Fruit fly (Drosophila melanogaster) whole organism, embryonic: ENCODE results near the gene Agpat4.

Experiments
- Blimp-1 ChIP-seq: fragments of 200-800 bp; sonication (Bioruptor generic); optimal IDR thresholded peaks from 3 replicates; lab custom pipeline; 2018; ENCODE audit warnings: missing biosample characterization, missing genetic modification characterization, mild to moderate bottlenecking, moderate library complexity, missing genetic modification reagents
- CG10147 ChIP-seq: fragments of 200-800 bp; sonication (Bioruptor generic); optimal IDR thresholded peaks from 2 replicates; lab custom pipeline; 2019; ENCODE audit warnings: missing biosample characterization, mild to moderate bottlenecking, missing genetic modification characterization, moderate library complexity
- CG10654 ChIP-seq: fragments of 200-800 bp; sonication (Bioruptor generic); optimal IDR thresholded peaks from 2 replicates; lab custom pipeline; 2016; ENCODE audit warnings: missing biosample characterization, missing genetic modification characterization
- CG11093 ChIP-seq: fragments of 200-800 bp; sonication (Bioruptor generic); IDR thresholded peaks from 3 replicates; pipeline ENCODE4 v1.3.6; 2022; ENCODE audit warnings: missing biosample characterization, missing genetic modification characterization
- CG11456 ChIP-seq: fragments of 200-800 bp; sonication (Bioruptor generic); IDR thresholded peaks from 3 replicates; pipeline ENCODE4 v1.3.6; 2022; ENCODE audit warnings: missing biosample characterization, missing genetic modification characterization
- CG11696 ChIP-seq: fragments of 200-800 bp; sonication (Bioruptor generic); IDR thresholded peaks from 2 replicates; pipeline ENCODE4 v1.3.6; 2022; ENCODE audit warnings: missing biosample characterization, missing genetic modification characterization
- CG12071 ChIP-seq: fragments of 200-800 bp; sonication (Bioruptor generic); optimal IDR thresholded peaks from 3 replicates; lab custom pipeline; 2018; ENCODE audit warnings: missing biosample characterization, mild to moderate bottlenecking, missing genetic modification characterization
- CG1233 ChIP-seq: fragments of 200-800 bp; sonication (Bioruptor generic); optimal IDR thresholded peaks from 4 replicates; lab custom pipeline; 2018; ENCODE audit warnings: missing biosample characterization, mild to moderate bottlenecking, missing genetic modification characterization
- CG13296 ChIP-seq: fragments of 200-800 bp; sonication (Bioruptor generic); optimal IDR thresholded peaks from 3 replicates; lab custom pipeline; 2018; ENCODE audit warnings: missing biosample characterization, mild to moderate bottlenecking, missing genetic modification characterization
- CG13894 ChIP-seq: fragments of 200-800 bp; sonication (Bioruptor generic); optimal IDR thresholded peaks from 3 replicates; lab custom pipeline; 2018; ENCODE audit warnings: missing biosample characterization, mild to moderate bottlenecking, missing genetic modification characterization, moderate library complexity
- CG15479 ChIP-seq: fragments of 200-800 bp; sonication (Bioruptor generic); optimal IDR thresholded peaks from 3 replicates; lab custom pipeline; 2019; ENCODE audit warnings: missing biosample characterization, mild to moderate bottlenecking, missing genetic modification characterization, moderate library complexity
- CG15514 ChIP-seq: fragments of 200-800 bp; sonication (Bioruptor generic); optimal IDR thresholded peaks from 3 replicates; lab custom pipeline; 2017; ENCODE audit warnings: missing biosample characterization, missing genetic modification characterization, mild to moderate bottlenecking, moderate library complexity, missing genetic modification reagents
- CG1647 ChIP-seq: fragments of 200-800 bp; sonication (Bioruptor generic); optimal IDR thresholded peaks from 3 replicates; lab custom pipeline; 2016; ENCODE audit warnings: missing biosample characterization, missing genetic modification characterization
- CG30020 ChIP-seq: fragments of 200-800 bp; optimal IDR thresholded peaks from 2 replicates; lab custom pipeline; 2019; ENCODE audit warnings: missing biosample characterization, mild to moderate bottlenecking, missing genetic modification characterization, moderate library complexity
- CG30403 ChIP-seq: fragments of 200-800 bp; sonication (Bioruptor generic); optimal IDR thresholded peaks from 3 replicates; lab custom pipeline; 2016; ENCODE audit warnings: missing biosample characterization, missing genetic modification characterization
- CG3995 ChIP-seq: fragments of 200-800 bp; sonication (Bioruptor generic); optimal IDR thresholded peaks from 3 replicates; lab custom pipeline; 2016; ENCODE audit warnings: missing biosample characterization, missing genetic modification characterization
- CG4328 ChIP-seq: fragments of 200-800 bp; sonication (Bioruptor generic); optimal IDR thresholded peaks from 3 replicates; lab custom pipeline; 2017; ENCODE audit warnings: missing biosample characterization, missing genetic modification reagents, missing genetic modification characterization
- CG6175 ChIP-seq: fragments of 200-800 bp; sonication (Bioruptor generic); IDR thresholded peaks from 3 replicates; pipeline ENCODE4 v1.3.6; 2022; ENCODE audit warnings: missing biosample characterization, missing genetic modification characterization
- CG6683 ChIP-seq: fragments of 200-800 bp; sonication (Bioruptor generic); optimal IDR thresholded peaks from 2 replicates; lab custom pipeline; 2017; ENCODE audit warnings: missing biosample characterization, mild to moderate bottlenecking, missing genetic modification characterization, missing genetic modification reagents
- CG7839 ChIP-seq: fragments of 200-800 bp; sonication (Bioruptor generic); optimal IDR thresholded peaks from 3 replicates; lab custom pipeline; 2018; ENCODE audit warnings: missing biosample characterization, mild to moderate bottlenecking, missing genetic modification characterization, moderate library complexity
- CG8089 ChIP-seq: fragments of 200-800 bp; sonication (Bioruptor generic); optimal IDR thresholded peaks from 3 replicates; lab custom pipeline; 2016; ENCODE audit warnings: missing biosample characterization, missing genetic modification characterization
- CG9609 ChIP-seq: fragments of 200-800 bp; sonication (Bioruptor generic); optimal IDR thresholded peaks from 3 replicates; lab custom pipeline; 2016; ENCODE audit warnings: missing biosample characterization, missing genetic modification characterization
- Chrac-16 ChIP-seq: fragments of 200-800 bp; sonication (Bioruptor generic); optimal IDR thresholded peaks from 3 replicates; lab custom pipeline; 2016; ENCODE audit warnings: missing biosample characterization, missing genetic modification characterization
- ERR ChIP-seq: fragments of 200-800 bp; sonication (Bioruptor generic); optimal IDR thresholded peaks from 2 replicates; lab custom pipeline; 2016; ENCODE audit warnings: missing biosample characterization, missing genetic modification characterization
- Ets65A ChIP-seq: fragments of 200-800 bp; sonication (Bioruptor generic); peaks from one replicate; lab custom pipeline; 2016; ENCODE audit warnings: missing biosample characterization, missing genetic modification characterization
- Hr78 ChIP-seq, 2 experiments: fragments of 200-800 bp in 1 of 2; fragments of >200 bp in 1 of 2; sonication (Bioruptor generic) in 1 of 2; optimal IDR thresholded peaks; 2 replicates each; lab custom pipeline; 2017 to 2019; ENCODE audit warnings: missing biosample characterization in 2 of 2, missing genetic modification characterization in 2 of 2, mild to moderate bottlenecking in 1 of 2, moderate library complexity in 1 of 2
- MESR4 ChIP-seq: fragments of 200-800 bp; sonication (Bioruptor generic); optimal IDR thresholded peaks from 2 replicates; lab custom pipeline; 2018; ENCODE audit warnings: missing biosample characterization, mild to moderate bottlenecking, missing genetic modification characterization, moderate library complexity
- Mad ChIP-seq: fragments of 200-800 bp; sonication (Bioruptor generic); optimal IDR thresholded peaks from 2 replicates; lab custom pipeline; 2016; ENCODE audit warnings: missing biosample characterization, missing genetic modification characterization
- NC2β ChIP-seq: fragments of 200-800 bp; sonication (Bioruptor generic); optimal IDR thresholded peaks from 2 replicates; lab custom pipeline; 2016; ENCODE audit warnings: missing biosample characterization, missing genetic modification characterization
- Six4 ChIP-seq: fragments of 200-800 bp; sonication (Bioruptor generic); optimal IDR thresholded peaks from 2 replicates; lab custom pipeline; 2016; ENCODE audit warnings: missing biosample characterization, missing genetic modification characterization
- Spps ChIP-seq: fragments of 200-800 bp; sonication (Bioruptor generic); optimal IDR thresholded peaks from 2 replicates; lab custom pipeline; 2018; ENCODE audit warnings: missing biosample characterization, mild to moderate bottlenecking, missing genetic modification characterization
- al ChIP-seq: fragments of 200-800 bp; sonication (Bioruptor generic); IDR thresholded peaks from 2 replicates; pipeline ENCODE4 v1.3.6; 2022; ENCODE audit warnings: missing biosample characterization, missing genetic modification characterization
- ase ChIP-seq: fragments of 200-800 bp; sonication (Bioruptor generic); IDR thresholded peaks from 3 replicates; pipeline ENCODE4 v1.3.6; 2022; ENCODE audit warnings: missing biosample characterization, missing genetic modification characterization
- cad ChIP-seq: fragments of >200 bp; optimal IDR thresholded peaks from 2 replicates; lab custom pipeline; 2017; ENCODE audit warnings: missing biosample characterization, missing genetic modification characterization
- chm ChIP-seq: fragments of 200-800 bp; sonication (Bioruptor generic); IDR thresholded peaks from 2 replicates; pipeline ENCODE4 v1.3.6; 2022; ENCODE audit warnings: missing biosample characterization, missing genetic modification characterization
- dysf ChIP-seq: fragments of 200-800 bp; sonication (Bioruptor generic); IDR thresholded peaks from 3 replicates; pipeline ENCODE4 v1.3.6; 2022; ENCODE audit warnings: missing biosample characterization, missing genetic modification characterization
- ewg ChIP-seq: fragments of 200-800 bp; sonication (Bioruptor generic); optimal IDR thresholded peaks from 3 replicates; lab custom pipeline; 2017; ENCODE audit warnings: mild to moderate bottlenecking, missing biosample characterization, missing genetic modification reagents, missing genetic modification characterization
- eyg ChIP-seq: fragments of 200-800 bp; sonication (Bioruptor generic); optimal IDR thresholded peaks from 3 replicates; lab custom pipeline; 2016; ENCODE audit warnings: missing biosample characterization, missing genetic modification characterization
- fd96Cb ChIP-seq: fragments of 200-800 bp; sonication (Bioruptor generic); optimal IDR thresholded peaks from 2 replicates; lab custom pipeline; 2018; ENCODE audit warnings: missing biosample characterization, mild to moderate bottlenecking, missing genetic modification characterization, moderate library complexity
- grau ChIP-seq: fragments of 200-800 bp; optimal IDR thresholded peaks from 3 replicates; lab custom pipeline; 2019; ENCODE audit warnings: missing biosample characterization, mild to moderate bottlenecking, missing genetic modification characterization, moderate library complexity
- lola ChIP-seq, 3 experiments: fragments of >200 bp in 2 of 3; fragments of 200-800 bp in 1 of 3; sonication (Bioruptor generic) in 1 of 3; optimal IDR thresholded peaks; 2 replicates each; lab custom pipeline; 2017 to 2019; ENCODE audit warnings: missing biosample characterization in 3 of 3, missing genetic modification characterization in 3 of 3, mild to moderate bottlenecking in 1 of 3, moderate library complexity in 1 of 3
- pan ChIP-seq, 4 experiments: fragments of >200 bp in 3 of 4; fragments of 200-800 bp in 1 of 4; sonication (Bioruptor generic) in 1 of 4; optimal IDR thresholded peaks in 3 of 4; IDR thresholded peaks in 1 of 4; 2 replicates each; pipeline versions ENCODE4 v1.3.6 to Lab custom; 2017 to 2022; ENCODE audit warnings: missing biosample characterization in 2 of 4, missing genetic modification characterization in 2 of 4, mixed read lengths in 1 of 4
- phol ChIP-seq: fragments of 200-800 bp; sonication (Bioruptor generic); optimal IDR thresholded peaks from 3 replicates; lab custom pipeline; 2018; ENCODE audit warnings: missing biosample characterization, mild to moderate bottlenecking, missing genetic modification characterization, moderate library complexity
- prd ChIP-seq, 3 experiments: fragments of >200 bp in 2 of 3; fragments of 200-800 bp in 1 of 3; sonication (Bioruptor generic) in 1 of 3; optimal IDR thresholded peaks in 2 of 3; IDR thresholded peaks in 1 of 3; 2 replicates in 2 of 3; 3 replicates in 1 of 3; pipeline versions ENCODE4 v1.3.6 to Lab custom; 2017 to 2022; ENCODE audit warnings: missing biosample characterization in 1 of 3, missing genetic modification characterization in 1 of 3
- sc ChIP-seq, 3 experiments: fragments of >200 bp in 2 of 3; fragments of 200-800 bp in 1 of 3; sonication (Bioruptor generic) in 1 of 3; optimal IDR thresholded peaks; 2 replicates in 2 of 3; 3 replicates in 1 of 3; lab custom pipeline; 2017; ENCODE audit warnings: mild to moderate bottlenecking in 1 of 3, missing biosample characterization in 1 of 3, missing genetic modification characterization in 1 of 3, missing genetic modification reagents in 1 of 3
- seq ChIP-seq: fragments of 200-800 bp; sonication (Bioruptor generic); IDR thresholded peaks from 2 replicates; pipeline ENCODE4 v1.3.6; 2022; ENCODE audit warnings: missing biosample characterization, missing genetic modification characterization
- shn ChIP-seq: fragments of 200-800 bp; sonication (Bioruptor generic); optimal IDR thresholded peaks from 3 replicates; lab custom pipeline; 2016; ENCODE audit warnings: missing biosample characterization, missing genetic modification characterization
- vnd ChIP-seq: fragments of 200-800 bp; sonication (Bioruptor generic); IDR thresholded peaks from 3 replicates; pipeline ENCODE4 v1.3.6; 2022; ENCODE audit warnings: missing biosample characterization, missing genetic modification characterization; ENCODE audit not compliant: partially characterized antibody

The Agpat4 gene

dm6 chr3L:16380770-16381169 lies 600 bp downstream of the Agpat4 start (continued):
- TF ChIP-seq CG6175 (GFP tag; lab: Robert Waterston, UW) (no peak), lola (GFP tag; optimal IDR thresholded peaks at IDR 0.05; lab: Kevin White, UChicago) (peak in 1 of 3 experiments; percentile 59), CG30403 (GFP tag; lab: Kevin White, UChicago) (peak; percentile 71), al (GFP tag; lab: Robert Waterston, UW) (peak; percentile 58), eyg (GFP tag; lab: Kevin White, UChicago) (peak; percentile 28), phol (tag; lab: Kevin White, UChicago) (peak; percentile 61), CG15479 (GFP tag; lab: Kevin White, UChicago) (peak; percentile 20), CG7839 (tag; lab: Kevin White, UChicago) (peak; percentile 78), CG1647 (GFP tag; lab: Kevin White, UChicago) (peak; percentile 18), Ets65A (GFP tag; lab: Kevin White, UChicago) (peak; percentile 61), Blimp-1 (GFP tag; lab: Kevin White, UChicago) (peak; percentile 73), CG13894 (tag; lab: Kevin White, UChicago) (peak; percentile 38), CG8089 (GFP tag; lab: Kevin White, UChicago) (peak; percentile 58), Mad (GFP tag; lab: Kevin White, UChicago) (no peak), CG11456 (GFP tag; lab: Robert Waterston, UW) (no peak), CG1233 (GFP tag; lab: Kevin White, UChicago) (peak; percentile 48), shn (GFP tag; lab: Kevin White, UChicago) (peak; percentile 42), Hr78 (GFP tag; optimal IDR thresholded peaks at IDR 0.05; lab: Kevin White, UChicago) (peak in 1 of 2 experiments; percentile 41), CG11696 (GFP tag; lab: Robert Waterston, UW) (no peak), ewg (GFP tag; lab: Kevin White, UChicago) (peak; percentile 27), ERR (no peak), chm (GFP tag; lab: Robert Waterston, UW) (peak; percentile 14; the same call in 1 of the 2 replicates), NC2β (GFP tag; lab: Kevin White, UChicago) (peak; percentile 14), cad (GFP tag; lab: Kevin White, UChicago) (no peak), sc (optimal IDR thresholded peaks at IDR 0.05; lab: Kevin White, UChicago) (no peak), sc (GFP tag; optimal IDR thresholded peaks at IDR 0.05; lab: Kevin White, UChicago) (no peak), CG10147 (peak; percentile 60), ase (GFP tag; lab: Robert Waterston, UW) (no peak; the same call in 2 of the 3 replicates), CG3995 (GFP tag; lab: Kevin White, UChicago) (peak; percentile 1), CG30020 (peak; percentile 8), Chrac-16 (GFP tag; lab: Kevin White, UChicago) (peak; percentile 69), MESR4 (no peak), Six4 (peak; percentile 65), dysf (GFP tag; lab: Robert Waterston, UW) (peak; percentile 76; the same call in 1 of the 3 replicates), pan (optimal IDR thresholded peaks at IDR 0.05; lab: Kevin White, UChicago) (no peak), pan (GFP tag; optimal IDR thresholded peaks at IDR 0.05 in 1 of 2, IDR thresholded peaks at IDR 0.05 in 1 of 2) (peak in 1 of 2 experiments; percentile 54), CG15514 (GFP tag; lab: Kevin White, UChicago) (peak; percentile 44), CG9609 (GFP tag; lab: Kevin White, UChicago) (peak; percentile 50), grau (tag; lab: Kevin White, UChicago) (peak; percentile 99), seq (GFP tag; lab: Robert Waterston, UW) (peak; percentile 57), CG11093 (GFP tag; lab: Robert Waterston, UW) (peak; percentile 64; the same call in 2 of the 3 replicates), CG12071 (GFP tag; lab: Kevin White, UChicago) (peak; percentile 61), prd (optimal IDR thresholded peaks at IDR 0.05; lab: Kevin White, UChicago) (no peak), prd (GFP tag; IDR thresholded peaks at IDR 0.05; lab: Robert Waterston, UW) (peak; percentile 67; the same call in 2 of the 3 replicates), vnd (no peak), fd96Cb (tag; lab: Kevin White, UChicago) (peak; percentile 56), CG10654 (GFP tag; lab: Kevin White, UChicago) (peak; percentile 30), CG4328 (GFP tag; lab: Kevin White, UChicago) (peak; percentile 58), CG6683 (GFP tag; lab: Kevin White, UChicago) (peak; percentile 28), Spps (tag; lab: Kevin White, UChicago) (peak; percentile 44), CG13296 (GFP tag; lab: Kevin White, UChicago) (peak; percentile 76)
